Fruit fly (Drosophila melanogaster) whole organism, embryonic: ENCODE measurements around the gene CG12589.

Source experiments
- ATbp ChIP-seq: fragments of 200-800 bp; sonication (Bioruptor generic); optimal IDR thresholded peaks from 2 replicates; lab custom pipeline; 2017; ENCODE audit warnings: missing biosample characterization, mild to moderate bottlenecking, missing genetic modification characterization, missing genetic modification reagents
- Ada2b ChIP-seq: fragments of 200-800 bp; sonication (Bioruptor generic); IDR thresholded peaks from 2 replicates; pipeline ENCODE4 v1.3.6; 2022; ENCODE audit warnings: missing biosample characterization, missing genetic modification characterization
- Awh ChIP-seq: fragments of 200-800 bp; sonication (Bioruptor generic); IDR thresholded peaks from 2 replicates; pipeline ENCODE4, ENCODE4 v1.3.6; 2022; ENCODE audit warnings: missing biosample characterization, missing genetic modification characterization
- Blimp-1 ChIP-seq: fragments of 200-800 bp; sonication (Bioruptor generic); optimal IDR thresholded peaks from 3 replicates; lab custom pipeline; 2018; ENCODE audit warnings: missing biosample characterization, missing genetic modification characterization, mild to moderate bottlenecking, moderate library complexity, missing genetic modification reagents
- CG10147 ChIP-seq: fragments of 200-800 bp; sonication (Bioruptor generic); optimal IDR thresholded peaks from 2 replicates; lab custom pipeline; 2019; ENCODE audit warnings: missing biosample characterization, mild to moderate bottlenecking, missing genetic modification characterization, moderate library complexity
- CG10274 ChIP-seq: fragments of 200-800 bp; sonication (Bioruptor generic); optimal IDR thresholded peaks from 3 replicates; lab custom pipeline; 2017; ENCODE audit warnings: missing biosample characterization, mild to moderate bottlenecking, missing genetic modification characterization
- CG11504 ChIP-seq: fragments of 200-800 bp; sonication (Bioruptor generic); optimal IDR thresholded peaks from 3 replicates; lab custom pipeline; 2019; ENCODE audit warnings: missing biosample characterization, mild to moderate bottlenecking, missing genetic modification characterization, moderate library complexity
- CG11560 ChIP-seq: fragments of 200-800 bp; sonication (Bioruptor generic); IDR thresholded peaks from 3 replicates; pipeline ENCODE4 v1.3.6; 2022; ENCODE audit warnings: missing biosample characterization, missing genetic modification characterization
- CG13624 ChIP-seq: fragments of 200-800 bp; sonication (Bioruptor generic); optimal IDR thresholded peaks from 2 replicates; lab custom pipeline; 2016; ENCODE audit warnings: missing biosample characterization, missing genetic modification characterization
- CG13894 ChIP-seq: fragments of 200-800 bp; sonication (Bioruptor generic); optimal IDR thresholded peaks from 3 replicates; lab custom pipeline; 2018; ENCODE audit warnings: missing biosample characterization, mild to moderate bottlenecking, missing genetic modification characterization, moderate library complexity
- CG15601 ChIP-seq: fragments of 200-800 bp; sonication (Bioruptor generic); optimal IDR thresholded peaks from 3 replicates; lab custom pipeline; 2019; ENCODE audit warnings: missing biosample characterization, mild to moderate bottlenecking, missing genetic modification characterization, moderate library complexity
- CG1602 ChIP-seq: fragments of 200-800 bp; sonication (Bioruptor generic); optimal IDR thresholded peaks from 3 replicates; lab custom pipeline; 2016; ENCODE audit warnings: missing biosample characterization, missing genetic modification characterization
- CG1647 ChIP-seq: fragments of 200-800 bp; sonication (Bioruptor generic); optimal IDR thresholded peaks from 3 replicates; lab custom pipeline; 2016; ENCODE audit warnings: missing biosample characterization, missing genetic modification characterization
- CG16815 ChIP-seq: fragments of 200-800 bp; sonication (Bioruptor generic); optimal IDR thresholded peaks from 3 replicates; lab custom pipeline; 2017; ENCODE audit warnings: missing biosample characterization, mild to moderate bottlenecking, missing genetic modification characterization
- CG17186 ChIP-seq: fragments of 200-800 bp; sonication (Bioruptor generic); optimal IDR thresholded peaks from 3 replicates; lab custom pipeline; 2017; ENCODE audit warnings: missing biosample characterization, missing genetic modification reagents, missing genetic modification characterization
- CG17568 ChIP-seq: fragments of 200-800 bp; sonication (Bioruptor generic); optimal IDR thresholded peaks from 2 replicates; lab custom pipeline; 2018; ENCODE audit warnings: missing biosample characterization, mild to moderate bottlenecking, missing genetic modification characterization, moderate library complexity
- CG17802 ChIP-seq: fragments of 200-800 bp; sonication (Bioruptor generic); optimal IDR thresholded peaks from 2 replicates; lab custom pipeline; 2018; ENCODE audit warnings: missing biosample characterization, mild to moderate bottlenecking, missing genetic modification characterization, moderate library complexity
- CG17912 ChIP-seq: fragments of 200-800 bp; sonication (Bioruptor generic); optimal IDR thresholded peaks from 2 replicates; lab custom pipeline; 2018; ENCODE audit warnings: missing biosample characterization, mild to moderate bottlenecking, missing genetic modification characterization
- CG18599 ChIP-seq: fragments of 200-800 bp; sonication (Bioruptor generic); optimal IDR thresholded peaks from 3 replicates; lab custom pipeline; 2017; ENCODE audit warnings: missing biosample characterization, missing genetic modification characterization, mild to moderate bottlenecking, moderate library complexity, missing genetic modification reagents
- CG32767 ChIP-seq: fragments of 200-800 bp; sonication (Bioruptor generic); IDR thresholded peaks from 2 replicates; pipeline ENCODE4 v1.3.6; 2022; ENCODE audit warnings: missing biosample characterization, missing genetic modification characterization
- CG34376 ChIP-seq: fragments of 200-800 bp; sonication (Bioruptor generic); optimal IDR thresholded peaks from 2 replicates; lab custom pipeline; 2018; ENCODE audit warnings: missing biosample characterization, mild to moderate bottlenecking, missing genetic modification characterization
- CG6654 ChIP-seq: fragments of 200-800 bp; sonication (Bioruptor generic); optimal IDR thresholded peaks from 2 replicates; lab custom pipeline; 2017; ENCODE audit warnings: missing biosample characterization, mild to moderate bottlenecking, missing genetic modification characterization
- CG7839 ChIP-seq: fragments of 200-800 bp; sonication (Bioruptor generic); optimal IDR thresholded peaks from 3 replicates; lab custom pipeline; 2018; ENCODE audit warnings: missing biosample characterization, mild to moderate bottlenecking, missing genetic modification characterization, moderate library complexity
- CG7928 ChIP-seq: fragments of 200-800 bp; sonication (Bioruptor generic); optimal IDR thresholded peaks from 2 replicates; lab custom pipeline; 2017; ENCODE audit warnings: missing biosample characterization, mild to moderate bottlenecking, missing genetic modification characterization
- CkIIα-i1 ChIP-seq: fragments of 200-800 bp; sonication (Bioruptor generic); IDR thresholded peaks from 2 replicates; pipeline ENCODE4 v1.3.6; 2022; ENCODE audit warnings: missing biosample characterization, missing genetic modification characterization
- Fer1 ChIP-seq: fragments of 200-800 bp; sonication (Bioruptor generic); optimal IDR thresholded peaks from 2 replicates; lab custom pipeline; 2017; ENCODE audit warnings: missing biosample characterization, mild to moderate bottlenecking, missing genetic modification characterization
- GATAe ChIP-seq: fragments of 200-800 bp; sonication (Bioruptor generic); conservative IDR thresholded peaks from 2 replicates; pipeline ENCODE4 v1.3.6; 2022; ENCODE audit warnings: missing biosample characterization, missing genetic modification characterization
- Gug ChIP-seq: fragments of 200-800 bp; sonication (Bioruptor generic); IDR thresholded peaks from 4 replicates; pipeline ENCODE4 v1.3.6; 2022; ENCODE audit warnings: missing biosample characterization, missing genetic modification characterization
- H15 ChIP-seq: fragments of 200-800 bp; sonication (Bioruptor generic); IDR thresholded peaks from 3 replicates; pipeline ENCODE4 v1.3.6; 2022; ENCODE audit warnings: missing biosample characterization, missing genetic modification characterization
- HLH54F ChIP-seq: fragments of 200-800 bp; sonication (Bioruptor generic); optimal IDR thresholded peaks from 3 replicates; lab custom pipeline; 2016; ENCODE audit warnings: missing biosample characterization, missing genetic modification characterization
- Myb ChIP-seq: fragments of 200-800 bp; sonication (Bioruptor generic); optimal IDR thresholded peaks from 2 replicates; lab custom pipeline; 2016; ENCODE audit warnings: missing biosample characterization, missing genetic modification characterization
- Rx ChIP-seq: fragments of 200-800 bp; sonication (Bioruptor generic); IDR thresholded peaks from 2 replicates; pipeline ENCODE4 v1.3.6; 2022; ENCODE audit warnings: missing biosample characterization, missing genetic modification characterization
- Sox100B ChIP-seq: fragments of 200-800 bp; sonication (Bioruptor generic); optimal IDR thresholded peaks from 3 replicates; lab custom pipeline; 2018; ENCODE audit warnings: missing biosample characterization, mild to moderate bottlenecking, missing genetic modification characterization
- Stat92E ChIP-seq, 3 experiments: fragments of >200 bp in 2 of 3; fragments of 200-800 bp in 1 of 3; sonication (Bioruptor generic) in 1 of 3; optimal IDR thresholded peaks; 2 replicates each; lab custom pipeline; 2017 to 2019; ENCODE audit warnings: missing biosample characterization in 3 of 3, missing genetic modification characterization in 3 of 3, mild to moderate bottlenecking in 1 of 3, moderate library complexity in 1 of 3
- Usf ChIP-seq: fragments of 200-800 bp; sonication (Bioruptor generic); optimal IDR thresholded peaks from 2 replicates; lab custom pipeline; 2017; ENCODE audit warnings: missing genotype, missing biosample characterization, missing genetic modification characterization
- ac ChIP-seq: fragments of 200-800 bp; sonication (Bioruptor generic); optimal IDR thresholded peaks from 3 replicates; lab custom pipeline; 2017; ENCODE audit warnings: missing biosample characterization, mild to moderate bottlenecking, missing genetic modification characterization
- ato ChIP-seq: fragments of 200-800 bp; sonication (Bioruptor generic); IDR thresholded peaks from 2 replicates; pipeline ENCODE4 v1.3.6; 2022; ENCODE audit warnings: missing biosample characterization, missing genetic modification characterization; ENCODE audit not compliant: partially characterized antibody
- chn ChIP-seq: fragments of 200-800 bp; sonication (Bioruptor generic); optimal IDR thresholded peaks from 2 replicates; lab custom pipeline; 2016; ENCODE audit warnings: missing biosample characterization, missing genetic modification characterization
- en ChIP-seq: fragments of 200-800 bp; sonication (Bioruptor generic); optimal IDR thresholded peaks from 2 replicates; lab custom pipeline; 2016; ENCODE audit warnings: missing biosample characterization, missing genetic modification characterization
- ftz-f1 ChIP-seq: fragments of 200-800 bp; sonication (Bioruptor generic); optimal IDR thresholded peaks from 2 replicates; lab custom pipeline; 2016; ENCODE audit warnings: missing biosample characterization, missing genetic modification characterization
- gt ChIP-seq: fragments of 200-800 bp; sonication (Bioruptor generic); IDR thresholded peaks from 2 replicates; pipeline ENCODE4 v1.3.6; 2022; ENCODE audit warnings: missing biosample characterization, missing genetic modification characterization
- jumu ChIP-seq: fragments of 200-800 bp; sonication (Bioruptor generic); optimal IDR thresholded peaks from 3 replicates; lab custom pipeline; 2016; ENCODE audit warnings: missing biosample characterization, missing genetic modification characterization
- mirr ChIP-seq: fragments of 200-800 bp; sonication (Bioruptor generic); optimal IDR thresholded peaks from 3 replicates; lab custom pipeline; 2018; ENCODE audit warnings: missing biosample characterization, mild to moderate bottlenecking, missing genetic modification characterization
- onecut ChIP-seq: fragments of 200-800 bp; sonication (Bioruptor generic); IDR thresholded peaks from 2 replicates; pipeline ENCODE4 v1.3.6; 2022; ENCODE audit warnings: missing biosample characterization, missing genetic modification characterization
- otp ChIP-seq: fragments of 200-800 bp; sonication (Bioruptor generic); IDR thresholded peaks from 3 replicates; pipeline ENCODE4, ENCODE4 v1.3.6; 2022; ENCODE audit warnings: missing biosample characterization, missing genetic modification characterization
- pnt ChIP-seq: fragments of 200-800 bp; sonication (Bioruptor generic); optimal IDR thresholded peaks from 3 replicates; lab custom pipeline; 2016; ENCODE audit warnings: missing biosample characterization, missing genetic modification characterization
- pros ChIP-seq: fragments of 200-800 bp; sonication (Bioruptor generic); optimal IDR thresholded peaks from 3 replicates; lab custom pipeline; 2019; ENCODE audit warnings: missing biosample characterization, mild to moderate bottlenecking, missing genetic modification characterization, moderate library complexity
- psq ChIP-seq: fragments of 200-800 bp; sonication (Bioruptor generic); optimal IDR thresholded peaks from 2 replicates; lab custom pipeline; 2017; ENCODE audit warnings: missing biosample characterization, missing genetic modification characterization
- zfh1 ChIP-seq: fragments of 200-800 bp; sonication (Bioruptor generic); IDR thresholded peaks from 3 replicates; pipeline ENCODE4 v1.3.6; 2022; ENCODE audit warnings: missing biosample characterization, missing genetic modification characterization

The CG12589 gene

DNA sequence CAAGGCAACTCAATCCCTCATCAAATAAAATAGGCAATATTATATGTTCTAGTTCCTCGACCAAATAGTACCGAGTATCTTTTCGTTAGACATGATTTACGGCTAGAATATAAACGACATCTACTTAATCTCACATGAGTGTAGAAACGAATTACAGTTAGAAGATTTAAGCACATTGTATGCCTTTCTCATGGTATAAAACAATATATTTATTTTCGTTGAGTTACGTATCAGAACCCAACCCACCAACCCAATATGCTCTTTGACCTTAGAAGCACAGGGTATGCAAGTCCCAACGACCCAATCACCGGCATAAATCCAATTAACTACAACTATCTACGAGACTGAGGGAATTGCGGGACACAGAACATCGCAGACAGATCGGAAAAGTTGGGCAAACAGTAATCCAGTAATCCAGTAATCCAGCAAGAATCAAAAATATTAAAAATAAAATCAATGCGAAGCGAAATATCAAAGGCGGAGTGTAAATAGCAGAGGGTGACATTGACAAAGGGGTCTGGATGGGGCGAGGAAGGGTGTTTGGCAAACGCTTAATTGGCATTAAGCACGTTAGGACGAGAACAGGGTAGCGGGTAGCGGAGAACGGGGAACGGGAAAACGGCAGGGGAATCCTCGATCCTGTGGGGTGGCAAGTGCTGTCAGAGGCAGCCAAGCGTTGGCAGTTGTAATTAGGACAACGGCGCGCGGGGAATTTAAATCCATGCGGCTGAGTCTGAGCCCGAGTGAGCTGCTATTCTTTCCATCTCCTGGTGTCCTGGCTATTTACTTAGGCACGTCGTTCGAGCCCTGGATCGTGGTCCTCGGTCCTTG, 16.3 kb downstream of the CG12589 start (continued):
- no peak for TF ChIP-seq Blimp-1
- no peak for TF ChIP-seq psq (GFP tag; lab: Kevin White, UChicago)
- no peak for TF ChIP-seq ftz-f1 (GFP tag; lab: Kevin White, UChicago)
- no peak for TF ChIP-seq gt (GFP tag; lab: Robert Waterston, UW)
- no peak for TF ChIP-seq Fer1 (GFP tag; lab: Kevin White, UChicago)
- TF ChIP-seq CG6654 (GFP tag; lab: Kevin White, UChicago), result no peak
- peak; percentile 23 for TF ChIP-seq CG13894 (tag; lab: Kevin White, UChicago)
- TF ChIP-seq CG13624 (GFP tag; lab: Kevin White, UChicago), result no peak
- no peak for TF ChIP-seq mirr (GFP tag; lab: Kevin White, UChicago)
- TF ChIP-seq ATbp, result no peak
- no peak for TF ChIP-seq otp (GFP tag; lab: Robert Waterston, UW)
- TF ChIP-seq GATAe, result no peak
- TF ChIP-seq pros (GFP tag; lab: Kevin White, UChicago), result peak; percentile 91
- no peak for TF ChIP-seq Myb
- no peak for TF ChIP-seq Gug (GFP tag; lab: Robert Waterston, UW)
- no peak for TF ChIP-seq H15
- peak; percentile 39 for TF ChIP-seq onecut (GFP tag; lab: Robert Waterston, UW)
- TF ChIP-seq Sox100B, result no peak
- no peak for TF ChIP-seq Rx (GFP tag; lab: Robert Waterston, UW)
- TF ChIP-seq CG7928 (GFP tag; lab: Kevin White, UChicago), result no peak
- peak; percentile 70 for TF ChIP-seq Awh (GFP tag; lab: Robert Waterston, UW)
- TF ChIP-seq CG10147 (GFP tag; lab: Kevin White, UChicago), result no peak
- no peak for TF ChIP-seq CG17186 (GFP tag; lab: Kevin White, UChicago)
- no peak for TF ChIP-seq CG17568 (GFP tag; lab: Kevin White, UChicago)
- TF ChIP-seq zfh1 (GFP tag; lab: Robert Waterston, UW), result 0 out of 3 replicates have a peak, but pooled peaks have one; percentile 22
- TF ChIP-seq jumu (GFP tag; lab: Kevin White, UChicago), result peak; percentile 13
- TF ChIP-seq CG1602 (GFP tag; lab: Kevin White, UChicago), result no peak
- TF ChIP-seq CG15601 (tag; lab: Kevin White, UChicago), result no peak
- no peak for TF ChIP-seq CG32767 (GFP tag; lab: Robert Waterston, UW)
- TF ChIP-seq CG18599 (GFP tag; lab: Kevin White, UChicago), result peak; percentile 31
- TF ChIP-seq pnt (GFP tag; lab: Kevin White, UChicago), result no peak
- TF ChIP-seq Stat92E (GFP tag; optimal IDR thresholded peaks at IDR 0.05; lab: Kevin White, UChicago), result no peak

DNA sequence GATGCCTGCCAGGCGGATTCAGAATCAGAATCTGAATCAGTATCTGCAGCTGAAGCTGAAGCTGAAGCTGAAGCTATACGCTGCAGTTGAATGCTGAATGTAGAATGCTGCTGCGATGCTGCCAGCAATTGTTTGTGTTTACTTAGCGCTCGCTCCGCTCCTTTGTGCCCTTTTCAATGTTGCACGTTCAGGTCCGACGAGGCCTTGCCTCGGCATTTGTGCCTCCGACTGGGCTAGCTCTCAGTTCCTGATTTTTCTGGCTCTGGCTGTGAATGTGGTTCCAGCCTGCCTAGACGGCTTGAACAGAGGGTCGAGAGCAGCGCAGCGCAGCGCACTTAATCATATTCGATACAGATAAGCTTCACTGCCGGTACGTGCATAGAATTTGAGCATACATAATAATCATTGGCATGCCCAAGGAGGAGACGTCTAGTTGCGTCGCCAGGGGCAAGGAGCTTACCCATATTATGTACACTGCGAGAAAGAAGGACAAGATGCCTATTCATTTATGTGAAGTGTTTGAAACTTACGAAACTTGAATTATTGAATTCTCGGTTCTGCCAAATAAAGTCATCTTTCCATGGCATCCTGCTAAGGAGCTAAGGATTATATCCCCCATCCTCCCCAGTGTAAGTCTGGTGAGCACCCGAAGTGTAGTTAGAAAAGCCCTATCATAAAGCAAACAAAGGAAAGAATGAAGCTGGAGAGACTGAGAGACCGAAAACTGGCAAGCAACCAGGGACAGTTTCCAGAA, 18.2 kb downstream of the CG12589 start:
- no peak for TF ChIP-seq CG17802 (tag; lab: Kevin White, UChicago)
- no peak for TF ChIP-seq Usf (GFP tag; lab: Kevin White, UChicago)
- peak; percentile 6 for TF ChIP-seq HLH54F
- peak; percentile 19 for TF ChIP-seq chn (GFP tag; lab: Kevin White, UChicago)
- TF ChIP-seq CG7839 (tag; lab: Kevin White, UChicago), result peak; percentile 35
- TF ChIP-seq ato (GFP tag; lab: Robert Waterston, UW), result no peak
- no peak for TF ChIP-seq CG10274
- TF ChIP-seq Ada2b (GFP tag; lab: Robert Waterston, UW), result no peak
- no peak for TF ChIP-seq ac
- peak; percentile 10 for TF ChIP-seq CG16815 (GFP tag; lab: Kevin White, UChicago)
- no peak for TF ChIP-seq CG34376 (GFP tag; lab: Kevin White, UChicago)
- TF ChIP-seq CG1647 (GFP tag; lab: Kevin White, UChicago), result no peak
- TF ChIP-seq CkIIα-i1, result no peak
- TF ChIP-seq CG11504 (tag; lab: Kevin White, UChicago), result peak; percentile 45
- no peak for TF ChIP-seq CG17912 (GFP tag; lab: Kevin White, UChicago)
- no peak for TF ChIP-seq en (GFP tag; lab: Kevin White, UChicago)
- TF ChIP-seq CG11560 (tag; lab: Robert Waterston, UW), result 0 out of 3 replicates have a peak, but pooled peaks have one; percentile 34
